Fruit fly (Drosophila melanogaster) whole organism, embryonic: ENCODE measurements around the gene sws.

ENCODE experiments used
- ATbp ChIP-seq: fragments of 200-800 bp; sonication (Bioruptor generic); optimal IDR thresholded peaks from 2 replicates; lab custom pipeline; 2017; ENCODE audit warnings: missing biosample characterization, mild to moderate bottlenecking, missing genetic modification characterization, missing genetic modification reagents
- Bgb ChIP-seq: fragments of 200-800 bp; sonication (Bioruptor generic); IDR thresholded peaks from 2 replicates; pipeline ENCODE4 v1.3.6; 2022; ENCODE audit warnings: missing biosample characterization, missing genetic modification characterization; ENCODE audit not compliant: partially characterized antibody
- CG10431 ChIP-seq: fragments of 200-800 bp; sonication (Bioruptor generic); optimal IDR thresholded peaks from 3 replicates; lab custom pipeline; 2018; ENCODE audit warnings: missing biosample characterization, mild to moderate bottlenecking, missing genetic modification characterization
- CG10959 ChIP-seq: fragments of 200-800 bp; sonication (Bioruptor generic); IDR thresholded peaks from 2 replicates; pipeline ENCODE4 v1.3.6; 2022; ENCODE audit warnings: missing biosample characterization, missing genetic modification characterization
- CG11247 ChIP-seq: fragments of 200-800 bp; sonication (Bioruptor generic); IDR thresholded peaks from 2 replicates; pipeline ENCODE4 v1.3.6; 2022; ENCODE audit warnings: missing biosample characterization, missing genetic modification characterization
- CG12104 ChIP-seq: fragments of 200-800 bp; sonication (Bioruptor generic); optimal IDR thresholded peaks from 3 replicates; lab custom pipeline; 2016; ENCODE audit warnings: missing biosample characterization, missing genetic modification characterization
- CG12299 ChIP-seq: fragments of 200-800 bp; sonication (Bioruptor generic); optimal IDR thresholded peaks from 2 replicates; lab custom pipeline; 2018; ENCODE audit warnings: missing biosample characterization, mild to moderate bottlenecking, missing genetic modification characterization
- CG12942 ChIP-seq: fragments of 200-800 bp; sonication (Bioruptor generic); optimal IDR thresholded peaks from 3 replicates; lab custom pipeline; 2016; ENCODE audit warnings: missing biosample characterization, missing genetic modification characterization
- CG13287 ChIP-seq: fragments of 200-800 bp; sonication (Bioruptor generic); IDR thresholded peaks from 2 replicates; pipeline ENCODE4 v1.3.6; 2022; ENCODE audit warnings: missing biosample characterization, missing genetic modification characterization; ENCODE audit not compliant: partially characterized antibody
- CG14710 ChIP-seq: fragments of 200-800 bp; sonication (Bioruptor generic); optimal IDR thresholded peaks from 3 replicates; lab custom pipeline; 2019; ENCODE audit warnings: missing biosample characterization, mild to moderate bottlenecking, missing genetic modification characterization, moderate library complexity
- CG18262 ChIP-seq: fragments of 200-800 bp; optimal IDR thresholded peaks from 3 replicates; lab custom pipeline; 2019; ENCODE audit warnings: missing biosample characterization, mild to moderate bottlenecking, missing genetic modification characterization, moderate library complexity
- CG2116 ChIP-seq: fragments of 200-800 bp; sonication (Bioruptor generic); optimal IDR thresholded peaks from 3 replicates; lab custom pipeline; 2018; ENCODE audit warnings: missing biosample characterization, mild to moderate bottlenecking, missing genetic modification characterization
- CG2889 ChIP-seq: fragments of 200-800 bp; sonication (Bioruptor generic); IDR thresholded peaks from 3 replicates; pipeline ENCODE4 v1.3.6; 2022; ENCODE audit warnings: missing biosample characterization, missing genetic modification characterization
- CG32532 ChIP-seq: fragments of 200-800 bp; sonication (Bioruptor generic); IDR thresholded peaks from 2 replicates; pipeline ENCODE4 v1.3.6; 2022; ENCODE audit warnings: missing biosample characterization, missing genetic modification characterization
- CG34376 ChIP-seq: fragments of 200-800 bp; sonication (Bioruptor generic); optimal IDR thresholded peaks from 2 replicates; lab custom pipeline; 2018; ENCODE audit warnings: missing biosample characterization, mild to moderate bottlenecking, missing genetic modification characterization
- CG4404 ChIP-seq: fragments of 200-800 bp; sonication (Bioruptor generic); IDR thresholded peaks from 2 replicates; pipeline ENCODE4 v1.3.6; 2022; ENCODE audit warnings: missing biosample characterization, missing genetic modification characterization
- CG4854 ChIP-seq: fragments of 200-800 bp; sonication (Bioruptor generic); optimal IDR thresholded peaks from 2 replicates; lab custom pipeline; 2016; ENCODE audit warnings: missing biosample characterization, missing genetic modification characterization, inconsistent platforms
- CG6813 ChIP-seq: fragments of 200-800 bp; sonication (Bioruptor generic); optimal IDR thresholded peaks from 2 replicates; lab custom pipeline; 2017; ENCODE audit warnings: missing biosample characterization, missing genetic modification characterization, mild to moderate bottlenecking, moderate library complexity, missing genetic modification reagents
- CG8290 ChIP-seq, 3 experiments: fragments of 200-800 bp; sonication (Bioruptor generic); optimal IDR thresholded peaks; 2 replicates each; lab custom pipeline; 2016 to 2019; ENCODE audit warnings: missing biosample characterization in 3 of 3, missing genetic modification characterization in 3 of 3, mild to moderate bottlenecking in 2 of 3, moderate library complexity in 1 of 3
- CG8924 ChIP-seq: fragments of 200-800 bp; optimal IDR thresholded peaks from 3 replicates; lab custom pipeline; 2019; ENCODE audit warnings: missing biosample characterization, mild to moderate bottlenecking, missing genetic modification characterization, moderate library complexity
- CG9876 ChIP-seq: fragments of 200-800 bp; sonication (Bioruptor generic); optimal IDR thresholded peaks from 2 replicates; lab custom pipeline; 2016; ENCODE audit warnings: missing biosample characterization, missing genetic modification characterization
- D19A ChIP-seq: fragments of 200-800 bp; optimal IDR thresholded peaks from 3 replicates; lab custom pipeline; 2019; ENCODE audit warnings: missing biosample characterization, mild to moderate bottlenecking, missing genetic modification characterization, moderate library complexity
- D19B ChIP-seq: fragments of 200-800 bp; sonication (Bioruptor generic); optimal IDR thresholded peaks from 2 replicates; lab custom pipeline; 2017; ENCODE audit warnings: missing biosample characterization, mild to moderate bottlenecking, missing genetic modification characterization
- Deaf1 ChIP-seq: fragments of 200-800 bp; optimal IDR thresholded peaks from 3 replicates; lab custom pipeline; 2019; ENCODE audit warnings: missing biosample characterization, mild to moderate bottlenecking, missing genetic modification characterization, moderate library complexity
- H15 ChIP-seq: fragments of 200-800 bp; sonication (Bioruptor generic); IDR thresholded peaks from 3 replicates; pipeline ENCODE4 v1.3.6; 2022; ENCODE audit warnings: missing biosample characterization, missing genetic modification characterization
- Hr3 ChIP-seq: fragments of 200-800 bp; sonication (Bioruptor generic); optimal IDR thresholded peaks from 3 replicates; lab custom pipeline; 2016; ENCODE audit warnings: missing biosample characterization, missing genetic modification characterization
- Hr39 ChIP-seq: fragments of >200 bp; optimal IDR thresholded peaks from 2 replicates; lab custom pipeline; 2017
- Med ChIP-seq: fragments of 200-800 bp; sonication (Bioruptor generic); peaks from one replicate; lab custom pipeline; 2016; ENCODE audit warnings: missing biosample characterization, missing genetic modification characterization, mild to moderate bottlenecking, inconsistent platforms, moderate library complexity
- Meics ChIP-seq: fragments of 200-800 bp; sonication (Bioruptor generic); optimal IDR thresholded peaks from 2 replicates; lab custom pipeline; 2017; ENCODE audit warnings: missing biosample characterization, mild to moderate bottlenecking, missing genetic modification characterization
- NC2β ChIP-seq: fragments of 200-800 bp; sonication (Bioruptor generic); optimal IDR thresholded peaks from 2 replicates; lab custom pipeline; 2016; ENCODE audit warnings: missing biosample characterization, missing genetic modification characterization
- Oli ChIP-seq: fragments of 200-800 bp; sonication (Bioruptor generic); optimal IDR thresholded peaks from 2 replicates; lab custom pipeline; 2018; ENCODE audit warnings: missing biosample characterization, mild to moderate bottlenecking, missing genetic modification characterization, moderate library complexity
- Optix ChIP-seq: fragments of 200-800 bp; sonication (Bioruptor generic); IDR thresholded peaks from 3 replicates; pipeline ENCODE4 v1.3.6; 2022; ENCODE audit warnings: missing biosample characterization, missing genetic modification characterization
- PHDP ChIP-seq: fragments of 200-800 bp; sonication (Bioruptor generic); optimal IDR thresholded peaks from 3 replicates; lab custom pipeline; 2018; ENCODE audit warnings: missing biosample characterization, mild to moderate bottlenecking, missing genetic modification characterization, moderate library complexity
- Rx ChIP-seq: fragments of 200-800 bp; sonication (Bioruptor generic); IDR thresholded peaks from 2 replicates; pipeline ENCODE4 v1.3.6; 2022; ENCODE audit warnings: missing biosample characterization, missing genetic modification characterization
- btn ChIP-seq: fragments of 200-800 bp; sonication (Bioruptor generic); optimal IDR thresholded peaks from 2 replicates; lab custom pipeline; 2016; ENCODE audit warnings: missing biosample characterization, missing genetic modification characterization
- chn ChIP-seq: fragments of 200-800 bp; sonication (Bioruptor generic); optimal IDR thresholded peaks from 2 replicates; lab custom pipeline; 2016; ENCODE audit warnings: missing biosample characterization, missing genetic modification characterization
- corto ChIP-seq: fragments of 200-800 bp; sonication (Bioruptor generic); optimal IDR thresholded peaks from 2 replicates; lab custom pipeline; 2016; ENCODE audit warnings: missing biosample characterization, mild to moderate bottlenecking, missing genetic modification characterization, moderate library complexity
- en ChIP-seq: fragments of 200-800 bp; sonication (Bioruptor generic); optimal IDR thresholded peaks from 2 replicates; lab custom pipeline; 2016; ENCODE audit warnings: missing biosample characterization, missing genetic modification characterization
- hbn ChIP-seq: fragments of 200-800 bp; sonication (Bioruptor generic); IDR thresholded peaks from 2 replicates; pipeline ENCODE4 v1.3.6; 2022; ENCODE audit warnings: missing biosample characterization, missing genetic modification characterization; ENCODE audit not compliant: partially characterized antibody
- jumu ChIP-seq: fragments of 200-800 bp; sonication (Bioruptor generic); optimal IDR thresholded peaks from 3 replicates; lab custom pipeline; 2016; ENCODE audit warnings: missing biosample characterization, missing genetic modification characterization
- lola ChIP-seq, 3 experiments: fragments of >200 bp in 2 of 3; fragments of 200-800 bp in 1 of 3; sonication (Bioruptor generic) in 1 of 3; optimal IDR thresholded peaks; 2 replicates each; lab custom pipeline; 2017 to 2019; ENCODE audit warnings: missing biosample characterization in 3 of 3, missing genetic modification characterization in 3 of 3, mild to moderate bottlenecking in 1 of 3, moderate library complexity in 1 of 3
- nmo ChIP-seq: fragments of 200-800 bp; sonication (Bioruptor generic); optimal IDR thresholded peaks from 2 replicates; lab custom pipeline; 2018; ENCODE audit warnings: missing biosample characterization, mild to moderate bottlenecking, missing genetic modification characterization, moderate library complexity
- org-1 ChIP-seq: fragments of 200-800 bp; sonication (Bioruptor generic); optimal IDR thresholded peaks from 2 replicates; lab custom pipeline; 2017; ENCODE audit warnings: missing biosample characterization, missing genetic modification characterization
- pfk ChIP-seq: fragments of 200-800 bp; sonication (Bioruptor generic); optimal IDR thresholded peaks from 2 replicates; lab custom pipeline; 2018; ENCODE audit warnings: missing biosample characterization, mild to moderate bottlenecking, missing genetic modification characterization, moderate library complexity
- sim ChIP-seq: fragments of 200-800 bp; sonication (Bioruptor generic); IDR thresholded peaks from 2 replicates; pipeline ENCODE4 v1.3.6; 2022; ENCODE audit warnings: missing biosample characterization, missing genetic modification characterization
- sisA ChIP-seq: fragments of 200-800 bp; sonication (Bioruptor generic); IDR thresholded peaks from 2 replicates; pipeline ENCODE4 v1.3.6; 2022; ENCODE audit warnings: missing biosample characterization, missing genetic modification characterization
- sna ChIP-seq: fragments of 200-800 bp; sonication (Bioruptor generic); IDR thresholded peaks from 2 replicates; pipeline ENCODE4 v1.3.6; 2022; ENCODE audit warnings: missing biosample characterization, missing genetic modification characterization; ENCODE audit not compliant: partially characterized antibody

The sws gene

DNA sequence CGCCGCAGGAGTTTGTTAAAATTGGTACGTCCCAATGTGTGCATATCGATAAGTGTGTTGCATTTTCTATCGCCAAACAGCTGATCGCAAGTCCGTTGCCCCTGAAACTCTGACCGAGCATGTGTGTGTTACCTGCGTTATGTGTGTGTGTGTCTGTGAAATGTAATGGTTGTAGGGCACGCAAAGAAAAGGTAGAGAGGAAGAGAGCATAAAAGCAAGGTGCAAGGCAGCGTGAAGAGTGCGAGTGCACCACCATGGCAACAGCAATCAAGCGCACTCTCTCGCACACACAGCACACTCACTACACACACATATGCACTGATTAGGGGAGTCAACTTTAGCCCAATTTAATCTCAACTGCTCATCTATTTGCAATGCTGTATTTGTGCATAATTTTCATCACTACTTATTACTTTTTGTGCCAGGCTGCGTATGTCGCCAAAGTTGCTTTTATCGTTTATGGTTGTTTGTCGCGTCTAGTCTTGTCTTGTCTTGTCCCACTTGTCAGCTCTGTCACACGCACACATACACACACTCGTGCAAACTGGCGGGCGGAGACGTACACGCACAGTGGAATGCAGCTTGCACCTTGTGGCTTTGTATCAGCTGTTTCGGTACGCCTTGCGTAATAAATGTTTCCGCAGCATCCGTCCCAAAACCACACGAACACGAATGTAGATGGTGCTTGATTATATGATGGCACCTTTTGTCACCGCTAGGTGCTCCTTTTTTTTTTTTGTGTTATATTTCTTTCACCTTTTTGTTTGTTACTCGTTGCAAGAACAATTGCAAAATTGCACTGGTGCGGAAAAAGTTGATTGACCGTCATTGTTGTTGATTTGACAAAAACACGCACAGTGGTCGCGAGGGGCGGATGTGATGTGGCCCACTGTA lies 30.2 kb downstream of the sws start (continued):
- TF ChIP-seq D19B (GFP tag; lab: Kevin White, UChicago) (no peak), btn (peak; percentile 59), CG9876 (peak; percentile 58), NC2β (peak; percentile 79), CG2889 (GFP tag; lab: Robert Waterston, UW) (0 out of 3 replicates have a peak, but pooled peaks have one; percentile 15), lola (GFP tag; optimal IDR thresholded peaks at IDR 0.05; lab: Kevin White, UChicago) (peak in 1 of 3 experiments; percentile 92), CG34376 (GFP tag; lab: Kevin White, UChicago) (no peak), Rx (peak; percentile 65; the same call in 1 of the 2 replicates), Deaf1 (tag; lab: Kevin White, UChicago) (peak; percentile 27), sim (GFP tag; lab: Robert Waterston, UW) (no peak), Bgb (GFP tag; lab: Robert Waterston, UW) (no peak; the same call in 1 of the 2 replicates), CG10431 (GFP tag; lab: Kevin White, UChicago) (peak; percentile 86), CG12299 (tag; lab: Kevin White, UChicago) (peak; percentile 35), Meics (GFP tag; lab: Kevin White, UChicago) (peak; percentile 68), CG32532 (GFP tag; lab: Robert Waterston, UW) (0 out of 2 replicates have a peak, but pooled peaks have one; percentile 52), Hr39 (no peak), ATbp (GFP tag; lab: Kevin White, UChicago) (peak; percentile 88), sisA (GFP tag; lab: Robert Waterston, UW) (peak; percentile 77), D19A (tag; lab: Kevin White, UChicago) (peak; percentile 82), CG8290 (GFP tag; optimal IDR thresholded peaks at IDR 0.05; lab: Kevin White, UChicago) (peak; percentile 51), CG8290 (tag; optimal IDR thresholded peaks at IDR 0.05; lab: Kevin White, UChicago) (peak in 1 of 2 experiments; percentile 59), CG6813 (peak; percentile 64), jumu (GFP tag; lab: Kevin White, UChicago) (peak; percentile 89), CG10959 (GFP tag; lab: Robert Waterston, UW) (0 out of 2 replicates have a peak, but pooled peaks have one; percentile 32), CG12104 (GFP tag; lab: Kevin White, UChicago) (peak; percentile 52), CG12942 (GFP tag; lab: Kevin White, UChicago) (peak; percentile 70), Med (GFP tag; lab: Kevin White, UChicago) (peak; percentile 92), H15 (GFP tag; lab: Robert Waterston, UW) (peak; percentile 52; the same call in 1 of the 3 replicates), CG13287 (no peak), CG2116 (GFP tag; lab: Kevin White, UChicago) (peak; percentile 39), CG4404 (GFP tag; lab: Robert Waterston, UW) (peak; percentile 73; the same call in 1 of the 2 replicates), en (peak; percentile 79), sna (GFP tag; lab: Robert Waterston, UW) (no peak), chn (GFP tag; lab: Kevin White, UChicago) (peak; percentile 82), Hr3 (GFP tag; lab: Kevin White, UChicago) (peak; percentile 80), CG4854 (GFP tag; lab: Kevin White, UChicago) (peak; percentile 49), org-1 (peak; percentile 85), Oli (tag; lab: Kevin White, UChicago) (peak; percentile 90), nmo (GFP tag; lab: Kevin White, UChicago) (peak; percentile 92), pfk (GFP tag; lab: Kevin White, UChicago) (no peak), CG11247 (GFP tag; lab: Robert Waterston, UW) (no peak), hbn (GFP tag; lab: Robert Waterston, UW) (no peak), Optix (GFP tag; lab: Robert Waterston, UW) (peak; percentile 82), CG8924 (peak; percentile 77), CG18262 (tag; lab: Kevin White, UChicago) (peak; percentile 92), CG14710 (peak; percentile 90), corto (GFP tag; lab: Kevin White, UChicago) (no peak), PHDP (tag; lab: Kevin White, UChicago) (peak; percentile 72)
